Worm (Caenorhabditis elegans) whole organism, young adult: Measurements from ENCODE around the gene F21C10.7.

Experiments
- B0261.1 ChIP-seq: sonication (generic microtip); optimal IDR thresholded peaks from 2 replicates; lab custom pipeline; 2016; ENCODE audit warnings: mild to moderate bottlenecking, missing genetic modification characterization, moderate library complexity, missing compliant biosample characterization
- B0336.3 ChIP-seq: fragments of 200-800 bp; sonication (Bioruptor generic); IDR thresholded peaks from 2 replicates; pipeline ENCODE4 v1.3.6; 2022; ENCODE audit warnings: missing genetic modification characterization, missing compliant biosample characterization
- F10E7.11 ChIP-seq: sonication (generic microtip); optimal IDR thresholded peaks from 2 replicates; lab custom pipeline; 2017; ENCODE audit warnings: mild to moderate bottlenecking, missing genetic modification characterization, moderate library complexity, missing compliant biosample characterization
- F22D6.2 ChIP-seq: sonication (generic microtip); optimal IDR thresholded peaks from 2 replicates; lab custom pipeline; 2016; ENCODE audit warnings: mild to moderate bottlenecking, missing genetic modification characterization, missing compliant biosample characterization
- F39B2.1 ChIP-seq: fragments of 200-800 bp; sonication (Bioruptor generic); IDR thresholded peaks from 2 replicates; pipeline ENCODE4 v1.3.6; 2022; ENCODE audit warnings: missing genetic modification reagents, missing genetic modification characterization, missing compliant biosample characterization
- F57A8.1 ChIP-seq: fragments of 200-800 bp; sonication (Bioruptor generic); optimal IDR thresholded peaks from 2 replicates; lab custom pipeline; 2018; ENCODE audit warnings: mild to moderate bottlenecking, missing genetic modification characterization, moderate library complexity, missing compliant biosample characterization
- F57C9.4 ChIP-seq: sonication (generic microtip); optimal IDR thresholded peaks from 2 replicates; lab custom pipeline; 2017; ENCODE audit warnings: mild to moderate bottlenecking, missing genetic modification characterization, missing compliant biosample characterization
- K12H6.12 ChIP-seq: fragments of 200-800 bp; sonication (Bioruptor generic); optimal IDR thresholded peaks from 2 replicates; lab custom pipeline; 2018; ENCODE audit warnings: mild to moderate bottlenecking, missing genetic modification characterization, missing compliant biosample characterization
- T07F8.4 ChIP-seq: sonication (generic microtip); optimal IDR thresholded peaks from 2 replicates; lab custom pipeline; 2016; ENCODE audit warnings: mild to moderate bottlenecking, missing genetic modification characterization, moderate library complexity, missing compliant biosample characterization
- Y95B8A.8 ChIP-seq: fragments of 200-800 bp; sonication (Bioruptor generic); IDR thresholded peaks from 2 replicates; pipeline ENCODE4 v1.3.6; 2022; ENCODE audit warnings: missing genetic modification reagents, missing genetic modification characterization, missing compliant biosample characterization
- akir-1 ChIP-seq: fragments of 200-800 bp; sonication (Bioruptor generic); optimal IDR thresholded peaks from 2 replicates; lab custom pipeline; 2018; ENCODE audit warnings: mild to moderate bottlenecking, missing genetic modification characterization, moderate library complexity, missing compliant biosample characterization
- aptf-2 ChIP-seq: fragments of 200-800 bp; sonication (Bioruptor generic); conservative IDR thresholded peaks from 2 replicates; pipeline ENCODE4 v1.3.6; 2022; ENCODE audit warnings: missing genetic modification reagents, missing genetic modification characterization, missing compliant biosample characterization
- attf-3 ChIP-seq: fragments of 200-800 bp; sonication (Bioruptor generic); conservative IDR thresholded peaks from 2 replicates; pipeline ENCODE4 v1.3.6; 2022; ENCODE audit warnings: missing genetic modification reagents, missing genetic modification characterization, missing compliant biosample characterization
- cebp-1 ChIP-seq, 2 experiments: fragments of 200-800 bp in 1 of 2; sonication (Bioruptor generic) in 1 of 2; sonication (generic microtip) in 1 of 2; IDR thresholded peaks in 1 of 2; optimal IDR thresholded peaks in 1 of 2; 2 replicates each; pipeline versions ENCODE4 v1.3.6 to Lab custom; 2017 to 2022; ENCODE audit warnings: missing compliant biosample characterization in 2 of 2, missing genetic modification characterization in 2 of 2, mild to moderate bottlenecking in 1 of 2, missing genetic modification reagents in 1 of 2, moderate library complexity in 1 of 2
- cebp-2 ChIP-seq: fragments of 200-800 bp; sonication (Bioruptor generic); IDR thresholded peaks from 2 replicates; pipeline ENCODE4 v1.3.6; 2022; ENCODE audit warnings: missing genetic modification characterization, missing compliant biosample characterization
- ceh-40 ChIP-seq: fragments of 200-800 bp; sonication (Bioruptor generic); IDR thresholded peaks from 2 replicates; pipeline ENCODE4 v1.3.6; 2022; ENCODE audit warnings: missing genetic modification characterization, missing compliant biosample characterization
- dpl-1 ChIP-seq: fragments of 150-350 bp; optimal IDR thresholded peaks from 2 replicates; lab custom pipeline; 2014; ENCODE audit warnings: missing biosample characterization, missing genetic modification reagents, missing genetic modification characterization
- egl-18 ChIP-seq: fragments of 200-800 bp; sonication (Bioruptor generic); IDR thresholded peaks from 2 replicates; pipeline ENCODE4 v1.3.6; 2022; ENCODE audit warnings: missing genetic modification reagents, missing genetic modification characterization, missing compliant biosample characterization
- fkh-3 ChIP-seq: sonication (generic microtip); optimal IDR thresholded peaks from 2 replicates; lab custom pipeline; 2016; ENCODE audit warnings: mild to moderate bottlenecking, missing genetic modification characterization, missing compliant biosample characterization
- hsf-1 ChIP-seq: fragments of 200-800 bp; sonication (Bioruptor generic); IDR thresholded peaks from 2 replicates; pipeline ENCODE4 v1.3.6; 2022; ENCODE audit warnings: missing genetic modification reagents, missing genetic modification characterization, missing compliant biosample characterization
- lsy-27 ChIP-seq: sonication (generic microtip); optimal IDR thresholded peaks from 2 replicates; lab custom pipeline; 2017; ENCODE audit warnings: missing genetic modification characterization, mild to moderate bottlenecking, missing compliant biosample characterization, antibody characterized with exemption, missing genotype, borderline replicate concordance; ENCODE audit not compliant: insufficient read depth
- madf-3 ChIP-seq: fragments of 200-800 bp; sonication (Bioruptor generic); IDR thresholded peaks from 2 replicates; pipeline ENCODE4 v1.3.6; 2022; ENCODE audit warnings: missing genetic modification reagents, missing genetic modification characterization, missing compliant biosample characterization
- madf-8 ChIP-seq: fragments of 200-800 bp; sonication (Bioruptor generic); conservative IDR thresholded peaks from 2 replicates; pipeline ENCODE4 v1.3.6; 2022; ENCODE audit warnings: missing genetic modification reagents, missing genetic modification characterization, missing compliant biosample characterization
- mcd-1 ChIP-seq: fragments of 200-800 bp; sonication (Bioruptor generic); IDR thresholded peaks from 2 replicates; pipeline ENCODE4 v1.3.6; 2022; ENCODE audit warnings: missing genetic modification reagents, missing genetic modification characterization, missing compliant biosample characterization
- mel-28 ChIP-seq: sonication (generic microtip); optimal IDR thresholded peaks from 2 replicates; lab custom pipeline; 2016; ENCODE audit warnings: borderline replicate concordance, mild to moderate bottlenecking, missing genetic modification characterization, missing compliant biosample characterization
- rec-8 ChIP-seq, 2 experiments: sonication (generic microtip); optimal IDR thresholded peaks; 2 replicates each; lab custom pipeline; 2016; ENCODE audit warnings: mild to moderate bottlenecking in 2 of 2, missing genetic modification characterization in 2 of 2, missing genetic modification reagents in 2 of 2, missing genotype in 2 of 2, missing biosample characterization in 1 of 2, missing compliant biosample characterization in 1 of 2, moderate library complexity in 1 of 2
- somi-1 ChIP-seq: fragments of 200-800 bp; sonication (Bioruptor generic); optimal IDR thresholded peaks from 2 replicates; lab custom pipeline; 2018; ENCODE audit warnings: mild to moderate bottlenecking, missing genetic modification characterization, missing compliant biosample characterization
- tbp1 ChIP-seq: fragments of 200-800 bp; sonication (Bioruptor generic); optimal IDR thresholded peaks from 2 replicates; lab custom pipeline; 2018; ENCODE audit warnings: mild to moderate bottlenecking, missing genetic modification characterization, missing compliant biosample characterization
- unc-62 ChIP-seq: fragments of 150-350 bp; optimal IDR thresholded peaks from 2 replicates; lab custom pipeline; 2014; ENCODE audit warnings: missing biosample characterization, missing genetic modification reagents, missing genetic modification characterization
- ztf-18 ChIP-seq: sonication (generic microtip); optimal IDR thresholded peaks from 2 replicates; lab custom pipeline; 2016; ENCODE audit warnings: missing genotype, mild to moderate bottlenecking, missing genetic modification characterization, missing compliant biosample characterization
- ztf-26 ChIP-seq: sonication (generic microtip); optimal IDR thresholded peaks from 2 replicates; lab custom pipeline; 2017; ENCODE audit warnings: missing genetic modification characterization, missing compliant biosample characterization
- ztf-28 ChIP-seq: fragments of 200-800 bp; sonication (Bioruptor generic); IDR thresholded peaks from 2 replicates; pipeline ENCODE4 v1.3.6; 2022; ENCODE audit warnings: missing genetic modification reagents, missing genetic modification characterization, missing compliant biosample characterization

Gene F21C10.7

ce11 chrV:9112467-9112866, at the start of gene F21C10.7:
Gene F21C10.7, plus strand, starts transcription at chrV:9112767.
- TF ChIP-seq ztf-18 (tag; lab: Kevin White, UChicago) (no peak), egl-18 (GFP tag; lab: Robert Waterston, UW) (no peak), F57C9.4 (tag; lab: Kevin White, UChicago) (no peak), B0336.3 (no peak), ztf-26 (tag; lab: Kevin White, UChicago) (no peak), Y95B8A.8 (GFP tag; lab: Robert Waterston, UW) (no peak), tbp1 (no peak), aptf-2 (GFP tag; lab: Robert Waterston, UW) (no peak), hsf-1 (no peak), rec-8 (tag; optimal IDR thresholded peaks at IDR 0.05; lab: Kevin White, UChicago) (no peak), F22D6.2 (tag; lab: Kevin White, UChicago) (no peak), fkh-3 (tag; lab: Kevin White, UChicago) (no peak), somi-1 (no peak), mel-28 (tag; lab: Kevin White, UChicago) (no peak), unc-62 (GFP tag; lab: Kevin White, UChicago) (no peak), mcd-1 (GFP tag; lab: Robert Waterston, UW) (no peak), attf-3 (no peak), dpl-1 (no peak)

- TF ChIP-seq madf-8 (no peak), madf-3 (no peak), ztf-26 (tag; lab: Kevin White, UChicago) (no peak), ztf-28 (GFP tag; lab: Robert Waterston, UW) (no peak), F57A8.1 (GFP tag; lab: Kevin White, UChicago) (no peak)
- TF ChIP-seq, all 124 proteins: peak for 0
Observed at ce11 chrV:9063134-9063533, 49.4 kb upstream of the F21C10.7 start.

- TF ChIP-seq cebp-1 (GFP tag; IDR thresholded peaks at IDR 0.05; lab: Robert Waterston, UW) (no peak), cebp-1 (tag; optimal IDR thresholded peaks at IDR 0.05; lab: Kevin White, UChicago) (peak; percentile 76), akir-1 (no peak)
Observed at ce11 chrV:9065001-9065400, 47.6 kb upstream of the F21C10.7 start.

- no peak for TF ChIP-seq mcd-1 (GFP tag; lab: Robert Waterston, UW)
- TF ChIP-seq B0261.1, result no peak
- no peak for TF ChIP-seq madf-8
- TF ChIP-seq cebp-2, result no peak
- no peak for TF ChIP-seq F39B2.1 (GFP tag; lab: Robert Waterston, UW)
- TF ChIP-seq lsy-27 (tag; lab: Kevin White, UChicago), result no peak
- no peak for TF ChIP-seq akir-1
Observed at ce11 chrV:9065915-9066314, 46.7 kb upstream of the F21C10.7 start.

ce11 chrV:9067678-9068077, 44.9 kb upstream of the F21C10.7 start, which contains the start of gene fip-2:
Gene fip-2, plus strand, starts transcription at chrV:9067978.
- TF ChIP-seq T07F8.4 (tag; lab: Kevin White, UChicago) (no peak), ceh-40 (no peak), K12H6.12 (tag; lab: Kevin White, UChicago) (no peak), F10E7.11 (tag; lab: Kevin White, UChicago) (no peak)
